Worm (Caenorhabditis elegans) whole organism, L1 larva: ENCODE data around the gene H32C10.1.

Source experiments
- jun-1 ChIP-seq: fragments of 150-350 bp; optimal IDR thresholded peaks from 2 replicates; lab custom pipeline; 2014; ENCODE audit warnings: missing biosample characterization, missing genetic modification reagents, missing genetic modification characterization
- mep-1 ChIP-seq: fragments of 150-350 bp; optimal IDR thresholded peaks from 2 replicates; lab custom pipeline; 2014; ENCODE audit warnings: missing biosample characterization, missing genetic modification characterization
- nhr-28 ChIP-seq: fragments of 150-350 bp; optimal IDR thresholded peaks from 2 replicates; lab custom pipeline; 2014; ENCODE audit warnings: missing biosample characterization, missing genetic modification characterization
- tlp-1 ChIP-seq: fragments of 150-350 bp; optimal IDR thresholded peaks from 2 replicates; lab custom pipeline; 2014; ENCODE audit warnings: missing biosample characterization, missing genetic modification characterization

- TF ChIP-seq jun-1 (no peak), tlp-1 (tag; lab: Kevin White, UChicago) (no peak), nhr-28 (no peak), mep-1 (tag; lab: Kevin White, UChicago) (no peak)
Observed at ce11 chrIV:5891265-5891664, 42.9 kb upstream of the H32C10.1 start, which contains the start of gene H04M03.3.
